Worm (Caenorhabditis elegans): ENCODE measurements around the gene C29E4.13.

DNA sequence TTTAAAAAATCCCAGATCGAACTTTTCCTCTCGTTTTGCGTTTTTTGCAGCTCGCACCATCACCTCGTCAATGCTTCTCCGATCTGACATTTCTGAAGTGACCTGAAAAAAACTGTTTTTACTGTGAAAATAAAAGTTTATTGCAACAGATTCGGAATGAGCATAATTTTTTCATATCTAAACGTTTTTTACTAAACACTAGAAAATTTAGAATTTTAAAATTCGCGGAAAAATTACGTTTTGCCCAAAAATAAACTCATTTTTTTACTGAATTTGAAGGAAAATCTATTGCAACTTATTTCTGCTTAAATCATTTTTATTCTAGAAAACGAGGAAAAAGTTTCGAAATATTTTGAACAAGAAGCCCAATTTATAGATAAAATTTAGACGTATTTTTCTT lies 45.6 kb downstream of the C29E4.13 start, which contains the start of gene ZK688.9:
- TF ChIP-seq tbx-11 (GFP tag; IDR thresholded peaks at IDR 0.05) (no peak), ets-7 (tag; optimal IDR thresholded peaks at IDR 0.05) (no peak), scrt-1 (GFP tag; IDR thresholded peaks at IDR 0.05) (no peak), flt-1 (GFP tag; IDR thresholded peaks at IDR 0.05) (no peak), ama-1 (optimal IDR thresholded peaks at IDR 0.05) (no peak), hnd-1 (tag; optimal IDR thresholded peaks at IDR 0.05) (no peak), aly-1 (tag; optimal IDR thresholded peaks at IDR 0.05) (no peak), hmg-4 (GFP tag; optimal IDR thresholded peaks at IDR 0.05) (no peak), sea-1 (GFP tag; conservative IDR thresholded peaks at IDR 0.05) (no peak), ceh-36 (tag; optimal IDR thresholded peaks at IDR 0.05) (no peak)
